Fruit fly (Drosophila melanogaster): Measurements from ENCODE around the gene ergic53.

ergic53 gene

dm6 chr3L:8534386-8535306 is at the start of gene ergic53 (continued):
- TF ChIP-seq CG1647 (GFP tag; optimal IDR thresholded peaks at IDR 0.05) (no peak), disco-r (GFP tag; optimal IDR thresholded peaks at IDR 0.05) (peak; percentile 41), Dbx (GFP tag; IDR thresholded peaks at IDR 0.05) (0 out of 3 replicates have a peak, but pooled peaks have one; percentile 13), CG2712 (tag; optimal IDR thresholded peaks at IDR 0.05) (peak; percentile 44), pfk (GFP tag; optimal IDR thresholded peaks at IDR 0.05) (no peak), lab (GFP tag; optimal IDR thresholded peaks at IDR 0.05) (no peak), CG1602 (GFP tag; optimal IDR thresholded peaks at IDR 0.05) (no peak), CG8388 (GFP tag; optimal IDR thresholded peaks at IDR 0.05) (no peak), CG12659 (GFP tag; optimal IDR thresholded peaks at IDR 0.05) (peak; percentile 44), Rfx (GFP tag; IDR thresholded peaks at IDR 0.05) (no peak), CG9215 (GFP tag; IDR thresholded peaks at IDR 0.05) (no peak), chm (GFP tag; IDR thresholded peaks at IDR 0.05) (no peak), Vsx1 (GFP tag; optimal IDR thresholded peaks at IDR 0.05) (no peak), CG30020 (tag; optimal IDR thresholded peaks at IDR 0.05) (peak; percentile 18), row (GFP tag; IDR thresholded peaks at IDR 0.05) (0 out of 3 replicates have a peak, but pooled peaks have one; percentile 25), schlank (tag; optimal IDR thresholded peaks at IDR 0.05) (no peak), BEAF-32 (GFP tag; optimal IDR thresholded peaks at IDR 0.05) (peak; percentile 76), Sox100B (GFP tag; optimal IDR thresholded peaks at IDR 0.05) (no peak), CG2202 (tag; optimal IDR thresholded peaks at IDR 0.05) (no peak), CG7745 (tag; optimal IDR thresholded peaks at IDR 0.05) (no peak), CG7556 (GFP tag; optimal IDR thresholded peaks at IDR 0.05) (no peak), CG34376 (GFP tag; optimal IDR thresholded peaks at IDR 0.05) (peak; percentile 15), CG12391 (tag; optimal IDR thresholded peaks at IDR 0.05) (peak; percentile 64), CG7786 (GFP tag; optimal IDR thresholded peaks at IDR 0.05) (no peak), exex (tag; optimal IDR thresholded peaks at IDR 0.05) (peak; percentile 33), ERR (GFP tag; optimal IDR thresholded peaks at IDR 0.05) (no peak), Dfd (GFP tag; optimal IDR thresholded peaks at IDR 0.05) (no peak), Scr (GFP tag; IDR thresholded peaks at IDR 0.05; ENCODE audit: partially characterized antibody) (peak; percentile 75), pnt (GFP tag; optimal IDR thresholded peaks at IDR 0.05) (no peak), vnd (GFP tag; IDR thresholded peaks at IDR 0.05; ENCODE audit: partially characterized antibody) (peak; percentile 79), Adf1 (GFP tag; IDR thresholded peaks at IDR 0.05) (peak; percentile 41), CG6765 (GFP tag; optimal IDR thresholded peaks at IDR 0.05) (no peak), CG3847 (GFP tag; IDR thresholded peaks at IDR 0.05) (no peak), CG11696 (GFP tag; IDR thresholded peaks at IDR 0.05) (no peak), CG5953 (GFP tag; IDR thresholded peaks at IDR 0.05) (no peak), cato (GFP tag; optimal IDR thresholded peaks at IDR 0.05; ENCODE audit: borderline replicate concordance) (no peak), Doc3 (GFP tag; IDR thresholded peaks at IDR 0.05; ENCODE audit: partially characterized antibody) (peak; percentile 65; the same call in 2 of the 3 replicates), Hmx (GFP tag; optimal IDR thresholded peaks at IDR 0.05) (no peak), jumu (GFP tag; optimal IDR thresholded peaks at IDR 0.05) (no peak), Nf-YB (GFP tag; optimal IDR thresholded peaks at IDR 0.05) (peak; percentile 14), lola (GFP tag; optimal IDR thresholded peaks at IDR 0.05) (peak in 1 of 3 experiments; percentile 13), Dp (GFP tag; optimal IDR thresholded peaks at IDR 0.05) (peak; percentile 89), lbe (GFP tag; optimal IDR thresholded peaks at IDR 0.05) (peak; percentile 27), PHDP (tag; optimal IDR thresholded peaks at IDR 0.05) (no peak), CHES-1-like (GFP tag; optimal IDR thresholded peaks at IDR 0.05) (peak; percentile 58), Elba2 (GFP tag; optimal IDR thresholded peaks at IDR 0.05) (no peak), sqz (GFP tag; optimal IDR thresholded peaks at IDR 0.05) (no peak), CG18262 (tag; optimal IDR thresholded peaks at IDR 0.05) (peak; percentile 49)

Data from whole organism, embryonic.